Fruit fly (Drosophila melanogaster) whole organism, embryonic: ENCODE measurements around the gene CG10700.
A peak's percentile ranks its signal among the peaks of the same experiment; 100 is the strongest.

Source experiments
- CG10462 ChIP-seq: fragments of 200-800 bp; sonication (Bioruptor generic); optimal IDR thresholded peaks from 2 replicates; lab custom pipeline; 2016; ENCODE audit warnings: missing biosample characterization, missing genetic modification characterization
- CG12236 ChIP-seq: fragments of 200-800 bp; sonication (Bioruptor generic); optimal IDR thresholded peaks from 2 replicates; lab custom pipeline; 2016; ENCODE audit warnings: missing biosample characterization, missing genetic modification characterization
- CG12391 ChIP-seq: fragments of 200-800 bp; sonication (Bioruptor generic); optimal IDR thresholded peaks from 3 replicates; lab custom pipeline; 2018; ENCODE audit warnings: missing biosample characterization, mild to moderate bottlenecking, missing genetic modification characterization, moderate library complexity
- CG14667 ChIP-seq: fragments of 200-800 bp; sonication (Bioruptor generic); IDR thresholded peaks from 2 replicates; pipeline ENCODE4 v1.3.6; 2022; ENCODE audit warnings: missing biosample characterization, missing genetic modification characterization
- CG15269 ChIP-seq: fragments of 200-800 bp; sonication (Bioruptor generic); optimal IDR thresholded peaks from 2 replicates; lab custom pipeline; 2018; ENCODE audit warnings: missing biosample characterization, mild to moderate bottlenecking, missing genetic modification characterization, moderate library complexity
- CG1529 ChIP-seq: fragments of 200-800 bp; sonication (Bioruptor generic); optimal IDR thresholded peaks from 3 replicates; lab custom pipeline; 2018; ENCODE audit warnings: missing biosample characterization, missing genetic modification characterization
- CG16815 ChIP-seq: fragments of 200-800 bp; sonication (Bioruptor generic); optimal IDR thresholded peaks from 3 replicates; lab custom pipeline; 2017; ENCODE audit warnings: missing biosample characterization, mild to moderate bottlenecking, missing genetic modification characterization
- CG17186 ChIP-seq: fragments of 200-800 bp; sonication (Bioruptor generic); optimal IDR thresholded peaks from 3 replicates; lab custom pipeline; 2017; ENCODE audit warnings: missing biosample characterization, missing genetic modification reagents, missing genetic modification characterization
- CG17385 ChIP-seq: fragments of 200-800 bp; sonication (Bioruptor generic); optimal IDR thresholded peaks from 3 replicates; lab custom pipeline; 2018; ENCODE audit warnings: missing biosample characterization, mild to moderate bottlenecking, missing genetic modification characterization
- CG17912 ChIP-seq: fragments of 200-800 bp; sonication (Bioruptor generic); optimal IDR thresholded peaks from 2 replicates; lab custom pipeline; 2018; ENCODE audit warnings: missing biosample characterization, mild to moderate bottlenecking, missing genetic modification characterization
- CG2116 ChIP-seq: fragments of 200-800 bp; sonication (Bioruptor generic); optimal IDR thresholded peaks from 3 replicates; lab custom pipeline; 2018; ENCODE audit warnings: missing biosample characterization, mild to moderate bottlenecking, missing genetic modification characterization
- CG2889 ChIP-seq: fragments of 200-800 bp; sonication (Bioruptor generic); IDR thresholded peaks from 3 replicates; pipeline ENCODE4 v1.3.6; 2022; ENCODE audit warnings: missing biosample characterization, missing genetic modification characterization
- CG31224 ChIP-seq: fragments of 200-800 bp; sonication (Bioruptor generic); IDR thresholded peaks from 2 replicates; pipeline ENCODE4 v1.3.6; 2022; ENCODE audit warnings: missing biosample characterization, missing genetic modification characterization
- CG32532 ChIP-seq: fragments of 200-800 bp; sonication (Bioruptor generic); IDR thresholded peaks from 2 replicates; pipeline ENCODE4 v1.3.6; 2022; ENCODE audit warnings: missing biosample characterization, missing genetic modification characterization
- CG32772 ChIP-seq: fragments of 200-800 bp; sonication (Bioruptor generic); IDR thresholded peaks from 2 replicates; pipeline ENCODE4 v1.3.6; 2022; ENCODE audit warnings: missing biosample characterization, missing genetic modification characterization
- CG34376 ChIP-seq: fragments of 200-800 bp; sonication (Bioruptor generic); optimal IDR thresholded peaks from 2 replicates; lab custom pipeline; 2018; ENCODE audit warnings: missing biosample characterization, mild to moderate bottlenecking, missing genetic modification characterization
- CG4360 ChIP-seq: fragments of 200-800 bp; sonication (Bioruptor generic); IDR thresholded peaks from 2 replicates; pipeline ENCODE4 v1.3.6; 2022; ENCODE audit warnings: missing biosample characterization, missing genetic modification characterization
- CG4707 ChIP-seq: fragments of 200-800 bp; sonication (Bioruptor generic); optimal IDR thresholded peaks from 2 replicates; lab custom pipeline; 2018; ENCODE audit warnings: missing biosample characterization, mild to moderate bottlenecking, missing genetic modification characterization, moderate library complexity
- CG6254 ChIP-seq: fragments of 200-800 bp; sonication (Bioruptor generic); optimal IDR thresholded peaks from 3 replicates; lab custom pipeline; 2017; ENCODE audit warnings: mild to moderate bottlenecking, missing biosample characterization, missing genetic modification reagents, missing genetic modification characterization
- CG6813 ChIP-seq: fragments of 200-800 bp; sonication (Bioruptor generic); optimal IDR thresholded peaks from 2 replicates; lab custom pipeline; 2017; ENCODE audit warnings: missing biosample characterization, missing genetic modification characterization, mild to moderate bottlenecking, moderate library complexity, missing genetic modification reagents
- CG9932 ChIP-seq: fragments of 200-800 bp; sonication (Bioruptor generic); IDR thresholded peaks from 2 replicates; pipeline ENCODE4 v1.3.6; 2022; ENCODE audit warnings: missing biosample characterization, missing genetic modification characterization
- Deaf1 ChIP-seq: fragments of 200-800 bp; optimal IDR thresholded peaks from 3 replicates; lab custom pipeline; 2019; ENCODE audit warnings: missing biosample characterization, mild to moderate bottlenecking, missing genetic modification characterization, moderate library complexity
- Dip3 ChIP-seq: fragments of 200-800 bp; sonication (Bioruptor generic); optimal IDR thresholded peaks from 3 replicates; lab custom pipeline; 2016; ENCODE audit warnings: missing biosample characterization, missing genetic modification characterization
- Gsc ChIP-seq: fragments of 200-800 bp; sonication (Bioruptor generic); IDR thresholded peaks from 2 replicates; pipeline ENCODE4 v1.3.6; 2022; ENCODE audit warnings: missing biosample characterization, missing genetic modification characterization
- HHEX ChIP-seq: fragments of 200-800 bp; sonication (Bioruptor generic); optimal IDR thresholded peaks from 3 replicates; lab custom pipeline; 2017; ENCODE audit warnings: missing biosample characterization, mild to moderate bottlenecking, missing genetic modification characterization, missing genetic modification reagents
- Hmr ChIP-seq: fragments of 200-800 bp; sonication (Bioruptor generic); optimal IDR thresholded peaks from 3 replicates; lab custom pipeline; 2017; ENCODE audit warnings: mild to moderate bottlenecking, missing biosample characterization, missing genetic modification reagents, missing genetic modification characterization
- Lim3 ChIP-seq: fragments of 200-800 bp; sonication (Bioruptor generic); IDR thresholded peaks from 2 replicates; pipeline ENCODE4 v1.3.6; 2022; ENCODE audit warnings: missing biosample characterization, missing genetic modification characterization
- Med ChIP-seq: fragments of 200-800 bp; sonication (Bioruptor generic); peaks from one replicate; lab custom pipeline; 2016; ENCODE audit warnings: missing biosample characterization, missing genetic modification characterization, mild to moderate bottlenecking, inconsistent platforms, moderate library complexity
- Neu2 ChIP-seq: fragments of 200-800 bp; sonication (Bioruptor generic); optimal IDR thresholded peaks from 3 replicates; lab custom pipeline; 2016; ENCODE audit warnings: missing biosample characterization, missing genetic modification characterization, borderline replicate concordance
- ab ChIP-seq: fragments of 200-800 bp; sonication (Bioruptor generic); optimal IDR thresholded peaks from 2 replicates; lab custom pipeline; 2016; ENCODE audit warnings: missing biosample characterization, missing genetic modification characterization
- abd-A ChIP-seq: fragments of 200-800 bp; sonication (Bioruptor generic); optimal IDR thresholded peaks from 3 replicates; lab custom pipeline; 2019; ENCODE audit warnings: missing biosample characterization, mild to moderate bottlenecking, missing genetic modification characterization, moderate library complexity
- br ChIP-seq: fragments of >200 bp; optimal IDR thresholded peaks from 2 replicates; lab custom pipeline; 2017
- ci ChIP-seq: fragments of 200-800 bp; sonication (Bioruptor generic); IDR thresholded peaks from 3 replicates; pipeline ENCODE4 v1.3.6; 2022; ENCODE audit warnings: missing biosample characterization, missing genetic modification characterization
- danr ChIP-seq: fragments of 200-800 bp; sonication (Bioruptor generic); IDR thresholded peaks from 2 replicates; pipeline ENCODE4 v1.3.6; 2022; ENCODE audit warnings: missing biosample characterization, missing genetic modification characterization
- dati ChIP-seq: fragments of 200-800 bp; sonication (Bioruptor generic); IDR thresholded peaks from 2 replicates; pipeline ENCODE4 v1.3.6; 2022; ENCODE audit warnings: missing biosample characterization, missing genetic modification characterization
- dmrt11E ChIP-seq: fragments of 200-800 bp; sonication (Bioruptor generic); optimal IDR thresholded peaks from 3 replicates; lab custom pipeline; 2018; ENCODE audit warnings: missing biosample characterization, mild to moderate bottlenecking, missing genetic modification characterization, moderate library complexity
- dysf ChIP-seq: fragments of 200-800 bp; sonication (Bioruptor generic); IDR thresholded peaks from 3 replicates; pipeline ENCODE4 v1.3.6; 2022; ENCODE audit warnings: missing biosample characterization, missing genetic modification characterization
- ewg ChIP-seq: fragments of 200-800 bp; sonication (Bioruptor generic); optimal IDR thresholded peaks from 3 replicates; lab custom pipeline; 2017; ENCODE audit warnings: mild to moderate bottlenecking, missing biosample characterization, missing genetic modification reagents, missing genetic modification characterization
- fd102C ChIP-seq: fragments of 200-800 bp; sonication (Bioruptor generic); optimal IDR thresholded peaks from 2 replicates; lab custom pipeline; 2018; ENCODE audit warnings: missing biosample characterization, mild to moderate bottlenecking, missing genetic modification characterization, moderate library complexity
- fd3F ChIP-seq: fragments of 200-800 bp; sonication (Bioruptor generic); optimal IDR thresholded peaks from 2 replicates; lab custom pipeline; 2018; ENCODE audit warnings: missing biosample characterization, mild to moderate bottlenecking, missing genetic modification characterization, moderate library complexity
- gt ChIP-seq: fragments of 200-800 bp; sonication (Bioruptor generic); IDR thresholded peaks from 2 replicates; pipeline ENCODE4 v1.3.6; 2022; ENCODE audit warnings: missing biosample characterization, missing genetic modification characterization
- hb ChIP-seq: fragments of 200-800 bp; sonication (Bioruptor generic); IDR thresholded peaks from 3 replicates; pipeline ENCODE4 v1.3.6; 2022; ENCODE audit warnings: missing biosample characterization, missing genetic modification characterization; ENCODE audit not compliant: partially characterized antibody
- lab ChIP-seq: fragments of 200-800 bp; sonication (Bioruptor generic); optimal IDR thresholded peaks from 3 replicates; lab custom pipeline; 2017; ENCODE audit warnings: missing biosample characterization, missing genetic modification characterization, mild to moderate bottlenecking, moderate library complexity, missing genetic modification reagents
- mirr ChIP-seq: fragments of 200-800 bp; sonication (Bioruptor generic); optimal IDR thresholded peaks from 3 replicates; lab custom pipeline; 2018; ENCODE audit warnings: missing biosample characterization, mild to moderate bottlenecking, missing genetic modification characterization
- nau ChIP-seq: fragments of 200-800 bp; sonication (Bioruptor generic); optimal IDR thresholded peaks from 3 replicates; lab custom pipeline; 2017; ENCODE audit warnings: missing biosample characterization, mild to moderate bottlenecking, missing genetic modification characterization, missing genetic modification reagents
- nerfin-2 ChIP-seq: fragments of 200-800 bp; sonication (Bioruptor generic); IDR thresholded peaks from 2 replicates; pipeline ENCODE4 v1.3.6; 2022; ENCODE audit warnings: missing biosample characterization, missing genetic modification characterization; ENCODE audit not compliant: partially characterized antibody
- ro ChIP-seq: fragments of 200-800 bp; sonication (Bioruptor generic); IDR thresholded peaks from 2 replicates; pipeline ENCODE4 v1.3.6; 2022; ENCODE audit warnings: missing biosample characterization, missing genetic modification characterization
- seq ChIP-seq: fragments of 200-800 bp; sonication (Bioruptor generic); IDR thresholded peaks from 2 replicates; pipeline ENCODE4 v1.3.6; 2022; ENCODE audit warnings: missing biosample characterization, missing genetic modification characterization
- sr ChIP-seq: fragments of 200-800 bp; sonication (Bioruptor generic); IDR thresholded peaks from 3 replicates; pipeline ENCODE4 v1.3.6; 2022; ENCODE audit warnings: missing biosample characterization, missing genetic modification characterization
- tx ChIP-seq: fragments of 200-800 bp; sonication (Bioruptor generic); optimal IDR thresholded peaks from 2 replicates; lab custom pipeline; 2016; ENCODE audit warnings: missing biosample characterization, missing genetic modification characterization
- yki ChIP-seq: fragments of >200 bp; optimal IDR thresholded peaks from 3 replicates; lab custom pipeline; 2018

Gene CG10700

DNA sequence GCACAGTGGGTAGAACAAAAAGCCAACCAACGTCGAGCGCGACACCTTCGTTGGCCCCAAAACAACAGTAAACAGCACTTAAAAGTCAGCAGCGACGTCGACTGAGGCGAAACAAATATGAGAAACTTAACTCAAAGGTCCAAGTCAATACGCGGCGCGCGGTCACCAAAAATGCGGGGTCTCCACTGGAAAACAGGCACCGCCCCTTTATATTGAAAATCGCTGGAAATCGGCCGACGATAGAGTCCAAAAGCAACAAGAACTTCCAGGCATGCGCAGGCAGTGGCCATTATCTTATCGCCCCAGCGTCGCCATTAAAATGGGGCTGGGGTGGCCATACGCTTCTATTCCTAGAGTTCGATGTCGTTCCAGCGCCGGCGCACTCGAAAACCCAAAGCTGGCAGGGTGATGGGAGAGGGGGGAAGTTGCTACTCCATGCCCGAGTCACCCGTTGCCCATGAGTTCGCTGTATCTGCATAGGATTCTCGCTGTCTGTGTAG lies 29.6 kb upstream of the CG10700 start, which contains the start of gene Lim3 (continued):
- no peak for TF ChIP-seq CG12391 (tag; lab: Kevin White, UChicago)
- TF ChIP-seq CG2116 (GFP tag; lab: Kevin White, UChicago): no peak
- TF ChIP-seq fd3F: no peak
- no peak for TF ChIP-seq gt (GFP tag; lab: Robert Waterston, UW)
- no peak for TF ChIP-seq sr (GFP tag; lab: Robert Waterston, UW)
- TF ChIP-seq ci (GFP tag; lab: Robert Waterston, UW): peak; percentile 66; the same call in 1 of the 3 replicates
- TF ChIP-seq dysf (GFP tag; lab: Robert Waterston, UW): no peak
- TF ChIP-seq abd-A (tag; lab: Kevin White, UChicago): peak; percentile 67
- no peak for TF ChIP-seq CG12236 (GFP tag; lab: Kevin White, UChicago)
- TF ChIP-seq CG1529 (GFP tag; lab: Kevin White, UChicago): no peak
- TF ChIP-seq mirr (GFP tag; lab: Kevin White, UChicago): no peak
- peak; percentile 45; the same call in 1 of the 2 replicates for TF ChIP-seq seq
- TF ChIP-seq CG31224 (GFP tag; lab: Robert Waterston, UW): no peak
- TF ChIP-seq CG10462 (GFP tag; lab: Kevin White, UChicago): no peak
- no peak for TF ChIP-seq CG17385
- TF ChIP-seq Med (GFP tag; lab: Kevin White, UChicago): peak; percentile 75
- no peak for TF ChIP-seq tx (GFP tag; lab: Kevin White, UChicago)
- no peak for TF ChIP-seq nerfin-2 (GFP tag; lab: Robert Waterston, UW)
- no peak for TF ChIP-seq yki
- TF ChIP-seq CG9932: peak; percentile 17; the same call in 1 of the 2 replicates
- TF ChIP-seq CG34376 (GFP tag; lab: Kevin White, UChicago): no peak
- TF ChIP-seq ewg (GFP tag; lab: Kevin White, UChicago): peak; percentile 97
- no peak for TF ChIP-seq CG6813
- 0 out of 2 replicates have a peak, but pooled peaks have one; percentile 19 for TF ChIP-seq CG32772 (GFP tag; lab: Robert Waterston, UW)
- no peak for TF ChIP-seq CG2889 (GFP tag; lab: Robert Waterston, UW)
- TF ChIP-seq CG17186: no peak
- TF ChIP-seq CG14667: no peak
- TF ChIP-seq fd102C (GFP tag; lab: Kevin White, UChicago): no peak
- no peak for TF ChIP-seq hb
- no peak for TF ChIP-seq CG16815
- 0 out of 2 replicates have a peak, but pooled peaks have one; percentile 14 for TF ChIP-seq CG32532 (GFP tag; lab: Robert Waterston, UW)
- TF ChIP-seq lab (GFP tag; lab: Kevin White, UChicago): peak; percentile 34
- TF ChIP-seq ro (GFP tag; lab: Robert Waterston, UW): no peak
- no peak for TF ChIP-seq Neu2 (GFP tag; lab: Kevin White, UChicago)
- no peak for TF ChIP-seq Hmr (GFP tag; lab: Kevin White, UChicago)
- no peak for TF ChIP-seq Dip3 (GFP tag; lab: Kevin White, UChicago)
- no peak for TF ChIP-seq dmrt11E (tag; lab: Kevin White, UChicago)
- no peak for TF ChIP-seq CG4707 (GFP tag; lab: Kevin White, UChicago)
- TF ChIP-seq ab (GFP tag; lab: Kevin White, UChicago): no peak
- peak; percentile 58 for TF ChIP-seq Deaf1 (tag; lab: Kevin White, UChicago)
- TF ChIP-seq br: no peak
- TF ChIP-seq dati (GFP tag; lab: Robert Waterston, UW): no peak
- TF ChIP-seq CG4360: no peak
- no peak for TF ChIP-seq danr (GFP tag; lab: Robert Waterston, UW)
- no peak for TF ChIP-seq HHEX
- TF ChIP-seq nau: no peak
- TF ChIP-seq CG15269 (tag; lab: Kevin White, UChicago): no peak
- peak; percentile 99 for TF ChIP-seq CG6254 (GFP tag; lab: Kevin White, UChicago)
- TF ChIP-seq CG17912 (GFP tag; lab: Kevin White, UChicago): no peak
- 0 out of 2 replicates have a peak, but pooled peaks have one; percentile 14 for TF ChIP-seq Lim3 (GFP tag; lab: Robert Waterston, UW)
- no peak for TF ChIP-seq Gsc (GFP tag; lab: Robert Waterston, UW)
